Worm (Caenorhabditis elegans) whole organism, L3 larva: ENCODE results near the gene F35H12.6.

Experiments used
- ZK546.5 ChIP-seq: sonication (generic microtip); optimal IDR thresholded peaks from 2 replicates; lab custom pipeline; 2017; ENCODE audit warnings: missing biosample characterization, missing genetic modification characterization
- ama-1 ChIP-seq: fragments of 150-350 bp; optimal IDR thresholded peaks from 2 replicates; lab custom pipeline; 2018
- ceh-16 ChIP-seq: sonication (generic microtip); optimal IDR thresholded peaks from 2 replicates; lab custom pipeline; 2017; ENCODE audit warnings: missing biosample characterization, missing genetic modification characterization
- ceh-28 ChIP-seq: fragments of 150-350 bp; optimal IDR thresholded peaks from 2 replicates; lab custom pipeline; 2014; ENCODE audit warnings: missing biosample characterization, missing genetic modification reagents, missing genetic modification characterization
- ceh-82 ChIP-seq: fragments of 150-350 bp; optimal IDR thresholded peaks from 2 replicates; lab custom pipeline; 2014; ENCODE audit warnings: missing biosample characterization, missing genetic modification characterization
- ceh-9 ChIP-seq: sonication (generic microtip); optimal IDR thresholded peaks from 2 replicates; lab custom pipeline; 2018; ENCODE audit warnings: missing biosample characterization, missing genetic modification characterization
- daf-12 ChIP-seq: fragments of 150-350 bp; optimal IDR thresholded peaks from 2 replicates; lab custom pipeline; 2014; ENCODE audit warnings: missing biosample characterization, missing genetic modification reagents, missing genetic modification characterization
- egl-5 ChIP-seq: fragments of 150-350 bp; optimal IDR thresholded peaks from 2 replicates; lab custom pipeline; 2017; ENCODE audit warnings: missing biosample characterization, missing genetic modification reagents, missing genetic modification characterization, inconsistent platforms
- elt-1 ChIP-seq: fragments of 150-350 bp; optimal IDR thresholded peaks from 2 replicates; lab custom pipeline; 2014; ENCODE audit warnings: missing biosample characterization, missing genetic modification characterization
- elt-2 ChIP-seq: sonication (generic microtip); optimal IDR thresholded peaks from 2 replicates; lab custom pipeline; 2016; ENCODE audit warnings: missing genetic modification reagents, mild to moderate bottlenecking, missing genetic modification characterization, missing compliant biosample characterization
- elt-3 ChIP-seq, 3 experiments: fragments of 150-350 bp in 1 of 3; sonication (generic microtip) in 2 of 3; optimal IDR thresholded peaks; 2 replicates in 2 of 3; 4 replicates in 1 of 3; lab custom pipeline; 2014 to 2017; ENCODE audit warnings: missing biosample characterization in 3 of 3, missing genetic modification characterization in 3 of 3
- eor-1 ChIP-seq, 2 experiments: fragments of 150-350 bp; optimal IDR thresholded peaks; 2 replicates each; lab custom pipeline; 2014 to 2018; ENCODE audit warnings: missing biosample characterization in 2 of 2, missing genetic modification characterization in 2 of 2
- fkh-10 ChIP-seq: sonication (generic microtip); optimal IDR thresholded peaks from 2 replicates; lab custom pipeline; 2017; ENCODE audit warnings: missing biosample characterization, missing genetic modification reagents, missing genetic modification characterization
- fos-1 ChIP-seq: fragments of 150-350 bp; optimal IDR thresholded peaks from 2 replicates; lab custom pipeline; 2014; ENCODE audit warnings: missing biosample characterization, missing genetic modification characterization
- hmg-11 ChIP-seq: sonication (generic microtip); optimal IDR thresholded peaks from 2 replicates; lab custom pipeline; 2016; ENCODE audit warnings: missing genetic modification characterization, missing compliant biosample characterization
- jun-1 ChIP-seq: fragments of 150-350 bp; optimal IDR thresholded peaks from 2 replicates; lab custom pipeline; 2014; ENCODE audit warnings: missing biosample characterization, missing genetic modification reagents, missing genetic modification characterization
- lin-15B ChIP-seq: fragments of 150-350 bp; optimal IDR thresholded peaks from 2 replicates; lab custom pipeline; 2014; ENCODE audit warnings: missing biosample characterization, missing genetic modification characterization
- lin-39 ChIP-seq: fragments of 150-350 bp; optimal IDR thresholded peaks from 2 replicates; lab custom pipeline; 2018; ENCODE audit warnings: missing biosample characterization, missing genetic modification reagents, missing genetic modification characterization
- mml-1 ChIP-seq: fragments of 150-350 bp; sonication (generic microtip); optimal IDR thresholded peaks from 3 replicates; lab custom pipeline; 2014; ENCODE audit warnings: missing biosample characterization, missing genetic modification characterization
- nhr-11 ChIP-seq: fragments of 150-350 bp; optimal IDR thresholded peaks from 2 replicates; lab custom pipeline; 2014; ENCODE audit warnings: missing biosample characterization, missing genetic modification characterization
- nhr-23 ChIP-seq: fragments of 150-350 bp; optimal IDR thresholded peaks from 2 replicates; lab custom pipeline; 2014; ENCODE audit warnings: missing biosample characterization, missing genetic modification reagents, missing genetic modification characterization
- nhr-237 ChIP-seq: fragments of 150-350 bp; optimal IDR thresholded peaks from 2 replicates; lab custom pipeline; 2014; ENCODE audit warnings: missing biosample characterization, missing genetic modification characterization
- nhr-25 ChIP-seq: sonication (generic microtip); optimal IDR thresholded peaks from 2 replicates; lab custom pipeline; 2017; ENCODE audit warnings: missing biosample characterization, missing genetic modification characterization
- nhr-28 ChIP-seq: fragments of 150-350 bp; optimal IDR thresholded peaks from 2 replicates; lab custom pipeline; 2014; ENCODE audit warnings: missing biosample characterization, missing genetic modification characterization
- nhr-43 ChIP-seq: sonication (generic microtip); optimal IDR thresholded peaks from 2 replicates; lab custom pipeline; 2016; ENCODE audit warnings: mild to moderate bottlenecking, missing genetic modification characterization, missing compliant biosample characterization; ENCODE audit not compliant: poor library complexity, severe bottlenecking
- nhr-67 ChIP-seq: fragments of 150-350 bp; optimal IDR thresholded peaks from 2 replicates; lab custom pipeline; 2014; ENCODE audit warnings: missing biosample characterization, missing genetic modification characterization
- nhr-77 ChIP-seq: fragments of 150-350 bp; optimal IDR thresholded peaks from 2 replicates; lab custom pipeline; 2014; ENCODE audit warnings: missing biosample characterization, missing genetic modification characterization
- pha-4 ChIP-seq: fragments of 150-350 bp; optimal IDR thresholded peaks from 2 replicates; lab custom pipeline; 2014; ENCODE audit warnings: missing biosample characterization, missing genetic modification reagents, missing genetic modification characterization
- pqm-1 ChIP-seq: fragments of 150-350 bp; optimal IDR thresholded peaks from 2 replicates; lab custom pipeline; 2017; ENCODE audit warnings: missing biosample characterization, missing genetic modification characterization, inconsistent platforms
- skn-1 ChIP-seq: fragments of 150-350 bp; optimal IDR thresholded peaks from 2 replicates; lab custom pipeline; 2014; ENCODE audit warnings: missing biosample characterization, missing genetic modification characterization
- snpc-4 ChIP-seq: fragments of 150-350 bp; optimal IDR thresholded peaks from 2 replicates; lab custom pipeline; 2014; ENCODE audit warnings: missing biosample characterization, missing genetic modification characterization
- tbx-2 ChIP-seq: sonication (generic microtip); optimal IDR thresholded peaks from 2 replicates; lab custom pipeline; 2016; ENCODE audit warnings: mild to moderate bottlenecking, missing genetic modification characterization, missing compliant biosample characterization
- unc-39 ChIP-seq: sonication (generic microtip); optimal IDR thresholded peaks from 4 replicates; lab custom pipeline; 2017; ENCODE audit warnings: missing biosample characterization, missing genetic modification characterization
- zag-1 ChIP-seq: fragments of 150-350 bp; optimal IDR thresholded peaks from 2 replicates; lab custom pipeline; 2014; ENCODE audit warnings: missing biosample characterization, missing genetic modification characterization
- ztf-11 ChIP-seq: fragments of 150-350 bp; optimal IDR thresholded peaks from 2 replicates; lab custom pipeline; 2014; ENCODE audit warnings: missing biosample characterization, missing genetic modification characterization

The F35H12.6 gene

DNA sequence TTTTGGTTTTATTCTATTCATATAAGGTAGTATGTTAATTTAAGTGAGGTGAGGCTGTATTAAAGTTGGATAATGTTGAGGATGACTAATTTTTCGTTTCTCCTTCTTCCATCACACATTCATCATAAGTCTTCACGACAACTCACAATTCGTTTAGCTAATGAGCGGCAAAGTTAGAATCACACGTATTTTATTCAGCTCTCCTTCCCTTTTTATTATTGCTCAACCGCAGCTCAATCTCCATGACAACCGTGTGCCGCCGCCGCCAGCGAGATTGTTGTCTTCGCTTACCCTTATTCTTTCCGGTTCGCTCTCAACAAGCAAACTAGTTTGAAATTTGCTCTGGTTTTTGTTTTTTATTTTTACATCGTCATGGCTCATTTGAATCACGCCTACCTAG lies 32.7 kb upstream of the F35H12.6 start, which contains the start of gene ZC13.2:
Gene ZC13.2 (plus strand): TSS at position 301 of the 400 bp plus-strand sequence.
- TF ChIP-seq fkh-10 (GFP tag; lab: Kevin White, UChicago) = no peak
- no peak for TF ChIP-seq nhr-237 (tag; lab: Kevin White, UChicago)
- TF ChIP-seq elt-3 (tag; optimal IDR thresholded peaks at IDR 0.05; lab: Kevin White, UChicago) = no peak
- TF ChIP-seq ceh-28 = no peak
- TF ChIP-seq zag-1 (tag; lab: Kevin White, UChicago) = no peak
- no peak for TF ChIP-seq elt-1 (tag; lab: Kevin White, UChicago)
- no peak for TF ChIP-seq lin-39 (tag; lab: Kevin White, UChicago)
- TF ChIP-seq nhr-23 (tag; lab: Kevin White, UChicago) = no peak
- no peak for TF ChIP-seq tbx-2 (tag; lab: Kevin White, UChicago)
- no peak for TF ChIP-seq daf-12
- no peak for TF ChIP-seq mml-1

DNA sequence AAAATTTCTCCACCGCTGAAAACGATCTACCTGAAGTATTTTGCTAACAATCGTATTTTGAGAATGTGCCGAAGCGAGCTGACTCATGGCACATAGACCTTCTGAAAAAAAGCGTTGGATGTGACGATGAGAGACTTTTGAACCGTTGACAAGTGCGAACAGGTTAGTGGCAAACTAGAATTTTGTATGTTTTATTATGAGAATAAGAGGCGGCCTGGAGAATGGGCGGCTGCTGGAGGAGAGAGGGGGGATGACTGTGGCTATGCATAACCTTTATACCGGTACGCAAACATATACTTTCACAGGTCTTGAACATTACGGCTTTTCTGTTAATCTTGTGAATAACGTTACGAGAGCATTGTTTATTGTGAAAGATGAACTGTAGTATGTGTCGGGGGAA lies 24.8 kb upstream of the F35H12.6 start, which contains the start of gene mam-1:
Gene mam-1 (minus strand): TSS at position 101 of the 400 bp plus-strand sequence.
- TF ChIP-seq daf-12 (no peak), nhr-23 (tag; lab: Kevin White, UChicago) (no peak)

DNA sequence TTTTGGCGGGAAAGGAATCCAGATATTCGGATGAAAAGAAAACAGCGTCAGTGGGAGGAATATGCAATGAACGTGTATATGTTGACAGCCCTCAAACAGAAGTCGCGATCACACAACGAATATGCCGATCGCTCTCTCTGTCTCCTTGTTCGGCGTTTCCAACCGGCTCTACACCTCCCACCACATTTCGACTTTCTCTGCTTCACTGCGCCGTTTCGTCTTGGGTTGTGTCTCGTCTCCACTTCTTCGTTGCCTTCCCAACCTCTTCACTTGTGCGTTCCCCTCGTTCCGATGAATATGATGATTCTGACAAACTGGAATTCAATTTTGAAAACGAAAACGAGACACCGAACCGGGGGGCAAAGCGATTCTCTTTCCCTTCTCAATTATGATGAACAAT lies 15.1 kb upstream of the F35H12.6 start, which contains the start of gene mab-7:
Gene mab-7 (minus strand): TSS at position 101 of the 400 bp plus-strand sequence.
- TF ChIP-seq elt-2 (tag; lab: Kevin White, UChicago) (no peak), nhr-25 (tag; lab: Kevin White, UChicago) (peak; percentile 39)
- TF ChIP-seq, all 47 proteins: peak for 1

DNA sequence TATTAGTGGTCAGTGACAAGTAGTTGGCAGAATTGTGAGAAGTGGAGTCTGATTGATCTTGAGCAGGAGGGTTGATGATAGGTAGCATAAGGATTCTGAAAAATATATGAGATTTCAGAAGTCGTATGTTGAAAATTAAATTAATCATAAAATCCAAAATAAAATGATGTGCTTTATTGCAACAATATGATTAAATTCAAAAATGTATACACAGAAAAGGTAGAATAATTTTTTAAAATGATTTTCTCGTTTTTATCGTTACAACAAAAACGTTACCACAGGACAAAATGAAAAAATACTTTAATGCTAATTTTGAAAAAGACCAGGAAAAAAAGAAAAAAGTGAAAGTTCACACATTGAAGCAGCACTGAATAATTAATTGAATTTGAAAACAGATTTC lies 10.6 kb upstream of the F35H12.6 start, which contains the start of gene ZC13.10:
Gene ZC13.10 (minus strand): TSS at position 101 of the 400 bp plus-strand sequence.
- TF ChIP-seq fos-1 (no peak), pha-4 (tag; lab: Kevin White, UChicago) (no peak), ceh-82 (tag; lab: Kevin White, UChicago) (no peak), ztf-11 (tag; lab: Kevin White, UChicago) (no peak), ama-1 (no peak), nhr-43 (tag; lab: Kevin White, UChicago) (no peak), elt-1 (tag; lab: Kevin White, UChicago) (no peak), unc-39 (no peak), nhr-23 (tag; lab: Kevin White, UChicago) (no peak), ceh-9 (tag; lab: Kevin White, UChicago) (no peak), zag-1 (tag; lab: Kevin White, UChicago) (no peak), elt-3 (tag; optimal IDR thresholded peaks at IDR 0.05; lab: Kevin White, UChicago) (no peak), eor-1 (tag; optimal IDR thresholded peaks at IDR 0.05; lab: Kevin White, UChicago) (no peak), lin-39 (tag; lab: Kevin White, UChicago) (no peak), tbx-2 (tag; lab: Kevin White, UChicago) (no peak), lin-15B (tag; lab: Kevin White, UChicago) (no peak), snpc-4 (tag; lab: Kevin White, UChicago) (no peak), ceh-28 (no peak)

DNA sequence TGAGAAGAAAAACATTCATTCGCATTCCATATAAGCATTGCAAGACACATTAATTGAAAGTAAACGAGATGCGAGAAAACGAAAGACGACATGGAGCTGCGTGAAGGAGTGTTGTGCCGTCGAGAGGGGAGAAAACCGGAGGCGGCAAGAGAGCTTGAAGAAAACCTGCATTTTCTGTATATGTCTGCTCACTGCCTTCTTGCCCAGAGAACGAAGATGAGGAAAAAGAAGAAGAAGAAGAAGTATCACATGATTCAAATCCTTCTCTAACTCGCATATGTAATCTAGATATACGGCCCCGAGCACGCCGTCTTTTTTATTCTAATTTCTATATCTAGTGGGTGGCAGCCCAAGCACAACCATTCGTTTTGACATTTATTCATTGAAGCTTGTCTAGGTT lies 2.8 kb upstream of the F35H12.6 start:
- TF ChIP-seq fkh-10 (GFP tag; lab: Kevin White, UChicago) (peak; percentile 24), nhr-23 (tag; lab: Kevin White, UChicago) (no peak), hmg-11 (tag; lab: Kevin White, UChicago) (peak; percentile 20)

DNA sequence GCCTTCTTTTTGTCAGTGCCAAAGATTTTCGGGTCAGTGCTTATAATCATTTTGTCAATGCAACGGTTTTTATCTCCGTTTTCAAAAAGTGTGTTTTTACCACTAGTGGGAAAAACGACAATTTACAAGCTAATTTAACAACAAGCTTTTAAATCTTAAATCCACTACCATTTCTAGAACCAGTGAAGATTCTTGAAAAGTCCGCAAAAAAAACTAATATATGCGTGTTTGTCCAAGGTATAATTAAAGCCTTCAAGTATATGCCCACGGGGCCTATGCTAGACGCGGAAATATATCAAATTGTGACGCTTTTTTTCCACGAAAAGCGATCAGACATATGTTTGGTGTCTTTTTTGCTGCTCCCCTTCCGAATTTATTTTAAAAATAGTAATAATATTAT lies 526 bp upstream of the F35H12.6 start:
- TF ChIP-seq nhr-23 (tag; lab: Kevin White, UChicago) = no peak
- no peak for TF ChIP-seq fkh-10 (GFP tag; lab: Kevin White, UChicago)
- no peak for TF ChIP-seq lin-39 (tag; lab: Kevin White, UChicago)
- TF ChIP-seq jun-1 (tag; lab: Kevin White, UChicago) = no peak
- TF ChIP-seq nhr-28 (tag; lab: Kevin White, UChicago) = no peak
- no peak for TF ChIP-seq egl-5
- TF ChIP-seq skn-1 (tag; lab: Kevin White, UChicago) = no peak
- no peak for TF ChIP-seq ceh-28
- no peak for TF ChIP-seq pqm-1 (tag; lab: Kevin White, UChicago)
- TF ChIP-seq nhr-25 (tag; lab: Kevin White, UChicago) = no peak
- TF ChIP-seq snpc-4 (tag; lab: Kevin White, UChicago) = no peak
- TF ChIP-seq nhr-67 (tag; lab: Kevin White, UChicago) = no peak
- TF ChIP-seq nhr-77 = no peak
- TF ChIP-seq ceh-16 (tag; lab: Kevin White, UChicago) = no peak
- TF ChIP-seq ZK546.5 (tag; lab: Kevin White, UChicago) = no peak
- no peak for TF ChIP-seq nhr-11 (tag; lab: Kevin White, UChicago)
